Worm (Caenorhabditis elegans) whole organism, late embryonic: ENCODE measurements around the gene srd-59.

Experiments used
- C08G9.2 ChIP-seq: sonication (generic microtip); optimal IDR thresholded peaks from 2 replicates; lab custom pipeline; 2016; ENCODE audit warnings: mild to moderate bottlenecking, missing genetic modification characterization, moderate library complexity, missing compliant biosample characterization
- F13H6.1 ChIP-seq: sonication (generic microtip); optimal IDR thresholded peaks from 2 replicates; lab custom pipeline; 2016; ENCODE audit warnings: missing genetic modification characterization, missing compliant biosample characterization
- K02D7.2 ChIP-seq: sonication (generic microtip); optimal IDR thresholded peaks from 2 replicates; lab custom pipeline; 2017; ENCODE audit warnings: mild to moderate bottlenecking, missing genetic modification characterization, missing compliant biosample characterization
- K09A11.1 ChIP-seq: sonication (generic microtip); optimal IDR thresholded peaks from 2 replicates; lab custom pipeline; 2017; ENCODE audit warnings: antibody characterized with exemption, mild to moderate bottlenecking, missing genetic modification characterization, missing compliant biosample characterization; ENCODE audit not compliant: insufficient read depth
- Y22D7AL.16 ChIP-seq: sonication (generic microtip); optimal IDR thresholded peaks from 2 replicates; lab custom pipeline; 2016; ENCODE audit warnings: missing genetic modification characterization, missing compliant biosample characterization
- ceh-22 ChIP-seq: sonication (generic microtip); optimal IDR thresholded peaks from 2 replicates; lab custom pipeline; 2017; ENCODE audit warnings: missing biosample characterization, missing genetic modification characterization
- ceh-24 ChIP-seq: sonication (generic microtip); optimal IDR thresholded peaks from 2 replicates; lab custom pipeline; 2016; ENCODE audit warnings: mild to moderate bottlenecking, missing genetic modification characterization, missing compliant biosample characterization
- ceh-30 ChIP-seq: fragments of 150-350 bp; optimal IDR thresholded peaks from 2 replicates; lab custom pipeline; 2014; ENCODE audit warnings: missing biosample characterization, missing genetic modification characterization
- ceh-34 ChIP-seq: sonication (generic microtip); optimal IDR thresholded peaks from 2 replicates; lab custom pipeline; 2016; ENCODE audit warnings: mild to moderate bottlenecking, missing genetic modification characterization, missing compliant biosample characterization
- ceh-45 ChIP-seq: fragments of 200-800 bp; sonication (Bioruptor generic); IDR thresholded peaks from 2 replicates; pipeline ENCODE4 v1.3.6; 2022; ENCODE audit warnings: missing genetic modification reagents, missing genetic modification characterization, missing compliant biosample characterization
- ceh-9 ChIP-seq: sonication (generic microtip); optimal IDR thresholded peaks from 2 replicates; lab custom pipeline; 2016; ENCODE audit warnings: mild to moderate bottlenecking, missing genetic modification characterization, inconsistent platforms, missing compliant biosample characterization
- elt-2 ChIP-seq: sonication (generic microtip); optimal IDR thresholded peaks from 2 replicates; lab custom pipeline; 2016; ENCODE audit warnings: missing genetic modification reagents, missing genetic modification characterization, missing compliant biosample characterization
- elt-4 ChIP-seq: sonication (generic microtip); optimal IDR thresholded peaks from 2 replicates; lab custom pipeline; 2016; ENCODE audit warnings: missing genetic modification characterization, missing compliant biosample characterization
- ets-4 ChIP-seq: sonication (generic microtip); optimal IDR thresholded peaks from 2 replicates; lab custom pipeline; 2016; ENCODE audit warnings: missing genetic modification characterization, missing compliant biosample characterization
- eyg-1 ChIP-seq: sonication (generic microtip); optimal IDR thresholded peaks from 2 replicates; lab custom pipeline; 2016; ENCODE audit warnings: missing genotype, missing genetic modification characterization, missing compliant biosample characterization
- fax-1 ChIP-seq: sonication (generic microtip); optimal IDR thresholded peaks from 2 replicates; lab custom pipeline; 2016; ENCODE audit warnings: missing genotype, missing genetic modification characterization, missing compliant biosample characterization
- fkh-10 ChIP-seq: fragments of 150-350 bp; optimal IDR thresholded peaks from 2 replicates; lab custom pipeline; 2014; ENCODE audit warnings: missing biosample characterization, missing genetic modification reagents, missing genetic modification characterization
- hlh-15 ChIP-seq: sonication (generic microtip); optimal IDR thresholded peaks from 2 replicates; lab custom pipeline; 2016; ENCODE audit warnings: missing genetic modification characterization, missing compliant biosample characterization
- hlh-30 ChIP-seq: sonication (generic microtip); optimal IDR thresholded peaks from 2 replicates; lab custom pipeline; 2017; ENCODE audit warnings: antibody characterized with exemption, missing genetic modification characterization, missing compliant biosample characterization; ENCODE audit not compliant: insufficient read depth
- hlh-8 ChIP-seq: sonication (generic microtip); optimal IDR thresholded peaks from 2 replicates; lab custom pipeline; 2016; ENCODE audit warnings: missing genotype, missing genetic modification characterization, missing compliant biosample characterization
- lim-6 ChIP-seq: sonication (generic microtip); optimal IDR thresholded peaks from 2 replicates; lab custom pipeline; 2016; ENCODE audit warnings: missing genetic modification characterization, missing compliant biosample characterization
- lin-11 ChIP-seq: fragments of 200-800 bp; sonication (Bioruptor generic); optimal IDR thresholded peaks from 2 replicates; lab custom pipeline; 2018; ENCODE audit warnings: mild to moderate bottlenecking, missing genetic modification characterization, missing compliant biosample characterization
- madf-2 ChIP-seq: sonication (generic microtip); optimal IDR thresholded peaks from 2 replicates; lab custom pipeline; 2017; ENCODE audit warnings: missing genetic modification characterization, missing compliant biosample characterization
- mec-3 ChIP-seq: sonication (generic microtip); optimal IDR thresholded peaks from 2 replicates; lab custom pipeline; 2016; ENCODE audit warnings: borderline replicate concordance, missing genetic modification characterization, missing compliant biosample characterization
- nfya-1 ChIP-seq: sonication (generic microtip); optimal IDR thresholded peaks from 2 replicates; lab custom pipeline; 2017; ENCODE audit warnings: missing genetic modification characterization, mild to moderate bottlenecking, missing compliant biosample characterization, antibody characterized with exemption, moderate library complexity
- pag-3 ChIP-seq: sonication (generic microtip); optimal IDR thresholded peaks from 2 replicates; lab custom pipeline; 2016; ENCODE audit warnings: missing compliant biosample characterization, missing genetic modification characterization, borderline replicate concordance
- pax-1 ChIP-seq: fragments of 150-350 bp; optimal IDR thresholded peaks from 2 replicates; lab custom pipeline; 2014; ENCODE audit warnings: missing biosample characterization, missing genetic modification characterization
- pha-2 ChIP-seq: sonication (generic microtip); optimal IDR thresholded peaks from 2 replicates; lab custom pipeline; 2017; ENCODE audit warnings: mild to moderate bottlenecking, missing genetic modification characterization, missing compliant biosample characterization
- pha-4 ChIP-seq: fragments of 150-350 bp; optimal IDR thresholded peaks from 2 replicates; lab custom pipeline; 2018; ENCODE audit warnings: missing biosample characterization, missing genetic modification reagents, missing genetic modification characterization
- pqm-1 ChIP-seq: sonication (generic microtip); optimal IDR thresholded peaks from 2 replicates; lab custom pipeline; 2016; ENCODE audit warnings: missing genetic modification characterization, missing compliant biosample characterization
- pros-1 ChIP-seq: fragments of 150-350 bp; optimal IDR thresholded peaks from 2 replicates; lab custom pipeline; 2014; ENCODE audit warnings: missing biosample characterization, missing genetic modification reagents, missing genetic modification characterization
- ref-2 ChIP-seq: sonication (generic microtip); optimal IDR thresholded peaks from 2 replicates; lab custom pipeline; 2016; ENCODE audit warnings: missing genetic modification characterization, missing compliant biosample characterization
- sox-2 ChIP-seq: fragments of 200-800 bp; sonication (Bioruptor generic); IDR thresholded peaks from 2 replicates; pipeline ENCODE4 v1.3.6; 2022; ENCODE audit warnings: missing genetic modification reagents, missing genetic modification characterization, missing compliant biosample characterization
- sox-4 ChIP-seq: sonication (generic microtip); optimal IDR thresholded peaks from 2 replicates; lab custom pipeline; 2017; ENCODE audit warnings: mild to moderate bottlenecking, missing genetic modification characterization, inconsistent platforms, missing compliant biosample characterization
- syd-9 ChIP-seq: sonication (generic microtip); optimal IDR thresholded peaks from 2 replicates; lab custom pipeline; 2016; ENCODE audit warnings: mild to moderate bottlenecking, missing genetic modification characterization, moderate library complexity, missing compliant biosample characterization
- tbx-2 ChIP-seq: sonication (generic microtip); optimal IDR thresholded peaks from 2 replicates; lab custom pipeline; 2016; ENCODE audit warnings: missing genetic modification characterization, missing compliant biosample characterization
- tbx-7 ChIP-seq: sonication (generic microtip); optimal IDR thresholded peaks from 2 replicates; lab custom pipeline; 2016; ENCODE audit warnings: missing genotype, missing genetic modification characterization, missing compliant biosample characterization
- unc-42 ChIP-seq: sonication (generic microtip); optimal IDR thresholded peaks from 2 replicates; lab custom pipeline; 2016; ENCODE audit warnings: missing genotype, missing genetic modification characterization, missing compliant biosample characterization
- unc-86 ChIP-seq: sonication (generic microtip); optimal IDR thresholded peaks from 2 replicates; lab custom pipeline; 2016; ENCODE audit warnings: missing genetic modification characterization, missing compliant biosample characterization
- ztf-16 ChIP-seq: sonication (generic microtip); optimal IDR thresholded peaks from 2 replicates; lab custom pipeline; 2017; ENCODE audit warnings: missing genetic modification characterization, missing compliant biosample characterization

Gene srd-59

DNA sequence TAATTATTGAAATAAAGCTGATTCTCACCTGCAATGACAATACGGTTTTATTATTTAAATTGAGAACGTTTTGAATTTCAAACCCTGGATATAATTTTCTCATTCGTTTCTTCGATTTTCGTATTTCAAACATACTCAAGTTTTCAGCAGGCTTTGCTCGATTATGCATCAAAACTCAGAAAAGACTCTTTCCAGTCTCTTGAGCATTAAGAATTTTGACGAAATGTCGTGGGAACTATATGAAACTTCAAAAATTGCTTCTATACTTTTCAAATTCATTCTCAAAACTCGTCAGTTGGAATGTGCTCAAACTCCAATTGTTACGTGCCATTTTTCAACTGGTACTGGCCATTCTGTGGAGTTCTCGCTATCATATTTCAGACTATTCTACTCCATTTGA lies at the start of gene srd-59:
srd-59 (plus strand) TSS at position 301 of the 400 bp plus-strand sequence.
- TF ChIP-seq tbx-7 (tag; lab: Kevin White, UChicago) (no peak), elt-2 (tag; lab: Kevin White, UChicago) (no peak), pros-1 (tag; lab: Kevin White, UChicago) (no peak), hlh-15 (no peak), ceh-45 (GFP tag; lab: Robert Waterston, UW) (no peak), madf-2 (no peak), ceh-30 (tag; lab: Kevin White, UChicago) (no peak), eyg-1 (tag; lab: Kevin White, UChicago) (no peak), lim-6 (no peak), pag-3 (tag; lab: Kevin White, UChicago) (no peak), unc-86 (tag; lab: Kevin White, UChicago) (no peak), ceh-9 (tag; lab: Kevin White, UChicago) (no peak), pha-4 (tag; lab: Kevin White, UChicago) (no peak), ceh-22 (tag; lab: Kevin White, UChicago) (no peak), pax-1 (no peak)

DNA sequence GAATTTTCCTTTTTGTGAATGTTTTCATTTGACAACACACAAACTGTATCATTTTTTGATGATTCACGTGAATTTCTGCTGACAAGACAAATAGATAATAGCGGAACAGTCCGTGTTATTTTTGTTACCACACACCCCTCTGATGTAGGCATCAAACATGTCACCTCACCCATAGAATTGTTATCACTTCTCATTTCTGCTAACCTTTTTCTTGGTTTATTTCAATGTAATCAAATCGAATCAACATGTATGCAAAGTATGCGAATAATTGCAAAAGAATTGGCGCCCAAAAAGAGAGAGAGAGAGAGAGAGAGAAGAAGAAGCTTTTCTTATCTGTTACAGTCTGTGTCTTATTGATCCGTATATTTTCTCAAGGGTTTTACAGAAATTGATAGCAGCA lies 48.1 kb upstream of the srd-59 start:
- TF ChIP-seq pag-3 (tag; lab: Kevin White, UChicago) (no peak), elt-2 (tag; lab: Kevin White, UChicago) (peak; percentile 61)
- TF ChIP-seq, all 69 proteins: peak for 1

DNA sequence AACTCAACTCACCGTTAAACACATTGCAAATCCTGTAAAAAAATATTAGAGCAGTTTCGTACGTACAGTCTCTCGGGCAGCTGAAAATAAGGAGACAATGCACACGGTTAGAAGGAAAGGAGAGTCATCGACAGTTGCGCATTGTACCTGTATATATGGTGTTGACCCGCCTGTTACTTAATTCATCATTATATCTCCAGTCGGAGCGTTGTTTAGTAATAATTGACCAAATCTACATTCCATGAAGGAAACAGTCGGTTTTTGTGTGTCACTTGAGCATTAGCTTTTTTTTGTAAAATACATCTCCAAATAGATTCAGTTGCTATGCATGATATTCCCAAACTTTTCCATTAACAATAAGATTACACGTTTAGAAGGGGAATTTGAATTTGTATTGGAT lies 44.0 kb upstream of the srd-59 start, which contains the start of gene C27H5.12:
C27H5.12 (minus strand) TSS at position 101 of the 400 bp plus-strand sequence.
- TF ChIP-seq ets-4 (tag; lab: Kevin White, UChicago) (no peak), unc-42 (tag; lab: Kevin White, UChicago) (no peak), hlh-8 (tag; lab: Kevin White, UChicago) (no peak), ceh-30 (tag; lab: Kevin White, UChicago) (no peak), K09A11.1 (no peak), C08G9.2 (no peak), pros-1 (tag; lab: Kevin White, UChicago) (no peak)
- TF ChIP-seq, all 69 proteins: peak for 0

DNA sequence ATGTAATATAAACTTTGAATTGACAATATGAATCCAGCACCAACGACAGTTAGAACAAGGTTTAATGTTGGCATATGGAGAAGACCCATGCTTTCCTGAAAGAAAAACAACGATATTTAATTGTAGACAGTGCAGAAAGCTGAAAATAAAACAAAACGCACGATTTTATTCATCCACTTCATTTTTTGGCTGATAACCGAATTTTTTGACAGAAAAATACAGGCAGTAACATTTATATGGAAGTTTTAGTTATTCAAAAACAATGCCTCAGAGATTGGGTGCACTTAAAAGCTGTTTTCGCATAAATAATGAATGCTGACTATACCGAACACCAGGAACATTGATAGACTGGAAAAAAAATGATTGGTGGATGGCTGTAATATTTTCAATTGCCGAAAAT lies 39.7 kb upstream of the srd-59 start, which contains the start of gene mfsd-13.2:
mfsd-13.2 (minus strand) TSS at position 101 of the 400 bp plus-strand sequence.
- no peak for TF ChIP-seq sox-2 (GFP tag; lab: Robert Waterston, UW)
- no peak for TF ChIP-seq ref-2
- TF ChIP-seq sox-4 (tag; lab: Kevin White, UChicago), result no peak
- no peak for TF ChIP-seq mec-3
- TF ChIP-seq ztf-16 (tag; lab: Kevin White, UChicago), result no peak
- TF ChIP-seq elt-4 (tag; lab: Kevin White, UChicago), result no peak
- TF ChIP-seq fax-1, result no peak
- TF ChIP-seq tbx-2 (tag; lab: Kevin White, UChicago), result no peak
- TF ChIP-seq pqm-1, result no peak
- TF ChIP-seq nfya-1 (tag; lab: Kevin White, UChicago), result no peak
- TF ChIP-seq pha-2 (tag; lab: Kevin White, UChicago), result no peak
- no peak for TF ChIP-seq K02D7.2
- no peak for TF ChIP-seq F13H6.1
- TF ChIP-seq, all 69 proteins: peak for 0

DNA sequence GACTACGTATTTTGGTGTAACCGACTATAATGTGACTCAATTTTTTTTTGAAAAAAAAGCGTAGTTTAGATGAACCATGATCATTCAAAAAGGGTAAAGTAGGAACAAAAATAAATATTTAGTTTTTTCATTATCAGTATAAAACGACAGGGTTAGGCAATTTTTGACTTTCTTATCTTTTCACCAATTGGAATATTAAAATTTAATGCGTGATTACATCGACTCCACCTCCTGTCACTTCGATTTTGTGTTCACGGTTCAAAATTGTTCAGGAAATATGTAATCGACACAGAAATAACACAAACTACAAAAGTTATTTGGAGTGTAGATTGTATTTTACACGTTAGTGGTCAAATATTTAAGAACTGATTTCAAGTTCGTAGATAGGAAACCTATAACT lies 38.7 kb upstream of the srd-59 start:
- TF ChIP-seq sox-2 (GFP tag; lab: Robert Waterston, UW) (no peak), ceh-24 (tag; lab: Kevin White, UChicago) (no peak), lin-11 (tag; lab: Kevin White, UChicago) (no peak), hlh-30 (tag; lab: Kevin White, UChicago) (no peak), elt-2 (tag; lab: Kevin White, UChicago) (no peak), F13H6.1 (no peak), mec-3 (no peak), unc-86 (tag; lab: Kevin White, UChicago) (no peak), pax-1 (no peak), syd-9 (tag; lab: Kevin White, UChicago) (no peak), ceh-34 (tag; lab: Kevin White, UChicago) (no peak), Y22D7AL.16 (tag; lab: Kevin White, UChicago) (no peak), pha-2 (tag; lab: Kevin White, UChicago) (no peak), fkh-10 (GFP tag; lab: Kevin White, UChicago) (no peak)
- TF ChIP-seq, all 69 proteins: peak for 0
